Fruit fly (Drosophila melanogaster) whole organism, embryonic: ENCODE measurements around the gene CG33341.
A peak's percentile ranks its signal among the peaks of the same experiment; 100 is the strongest.

ENCODE experiments used
- Adf1 ChIP-seq: fragments of 200-800 bp; sonication (Bioruptor generic); IDR thresholded peaks from 2 replicates; pipeline ENCODE4 v1.3.6; 2022; ENCODE audit warnings: missing biosample characterization, missing genetic modification characterization
- Aef1 ChIP-seq: fragments of 200-800 bp; sonication (Bioruptor generic); IDR thresholded peaks from 3 replicates; pipeline ENCODE4 v1.3.6; 2022; ENCODE audit warnings: missing biosample characterization, missing genetic modification characterization
- CG10267 ChIP-seq: fragments of 200-800 bp; sonication (Bioruptor generic); optimal IDR thresholded peaks from 2 replicates; lab custom pipeline; 2018; ENCODE audit warnings: missing biosample characterization, mild to moderate bottlenecking, missing genetic modification characterization, moderate library complexity
- CG10321 ChIP-seq: fragments of 200-800 bp; sonication (Bioruptor generic); IDR thresholded peaks from 2 replicates; pipeline ENCODE4 v1.3.6; 2022; ENCODE audit warnings: missing biosample characterization, missing genetic modification characterization
- CG10959 ChIP-seq: fragments of 200-800 bp; sonication (Bioruptor generic); IDR thresholded peaks from 2 replicates; pipeline ENCODE4 v1.3.6; 2022; ENCODE audit warnings: missing biosample characterization, missing genetic modification characterization
- CG12104 ChIP-seq: fragments of 200-800 bp; sonication (Bioruptor generic); optimal IDR thresholded peaks from 3 replicates; lab custom pipeline; 2016; ENCODE audit warnings: missing biosample characterization, missing genetic modification characterization
- CG13775 ChIP-seq: fragments of 200-800 bp; sonication (Bioruptor generic); optimal IDR thresholded peaks from 3 replicates; lab custom pipeline; 2017; ENCODE audit warnings: missing biosample characterization, mild to moderate bottlenecking, missing genetic modification characterization
- CG14441 ChIP-seq: fragments of 200-800 bp; sonication (Bioruptor generic); IDR thresholded peaks from 2 replicates; pipeline ENCODE4 v1.3.6; 2022; ENCODE audit warnings: missing biosample characterization, missing genetic modification characterization
- CG17385 ChIP-seq: fragments of 200-800 bp; sonication (Bioruptor generic); optimal IDR thresholded peaks from 3 replicates; lab custom pipeline; 2018; ENCODE audit warnings: missing biosample characterization, mild to moderate bottlenecking, missing genetic modification characterization
- CG17568 ChIP-seq: fragments of 200-800 bp; sonication (Bioruptor generic); optimal IDR thresholded peaks from 2 replicates; lab custom pipeline; 2018; ENCODE audit warnings: missing biosample characterization, mild to moderate bottlenecking, missing genetic modification characterization, moderate library complexity
- CG17912 ChIP-seq: fragments of 200-800 bp; sonication (Bioruptor generic); optimal IDR thresholded peaks from 2 replicates; lab custom pipeline; 2018; ENCODE audit warnings: missing biosample characterization, mild to moderate bottlenecking, missing genetic modification characterization
- CG2129 ChIP-seq: fragments of 200-800 bp; sonication (Bioruptor generic); IDR thresholded peaks from 2 replicates; pipeline ENCODE4 v1.3.6; 2022; ENCODE audit warnings: missing biosample characterization, missing genetic modification characterization; ENCODE audit not compliant: partially characterized antibody
- CG2712 ChIP-seq: fragments of 200-800 bp; optimal IDR thresholded peaks from 3 replicates; lab custom pipeline; 2019; ENCODE audit warnings: missing biosample characterization, mild to moderate bottlenecking, missing genetic modification characterization, moderate library complexity
- CG3065 ChIP-seq: fragments of 200-800 bp; sonication (Bioruptor generic); optimal IDR thresholded peaks from 2 replicates; lab custom pipeline; 2016; ENCODE audit warnings: missing biosample characterization, missing genetic modification characterization
- CG3407 ChIP-seq: fragments of 200-800 bp; sonication (Bioruptor generic); optimal IDR thresholded peaks from 2 replicates; lab custom pipeline; 2018; ENCODE audit warnings: missing biosample characterization, mild to moderate bottlenecking, missing genetic modification characterization
- CG34376 ChIP-seq: fragments of 200-800 bp; sonication (Bioruptor generic); optimal IDR thresholded peaks from 2 replicates; lab custom pipeline; 2018; ENCODE audit warnings: missing biosample characterization, mild to moderate bottlenecking, missing genetic modification characterization
- CG4282 ChIP-seq: fragments of 200-800 bp; sonication (Bioruptor generic); optimal IDR thresholded peaks from 2 replicates; lab custom pipeline; 2016; ENCODE audit warnings: missing biosample characterization, missing genetic modification characterization
- CG6272 ChIP-seq: fragments of 200-800 bp; sonication (Bioruptor generic); IDR thresholded peaks from 2 replicates; pipeline ENCODE4 v1.3.6; 2022; ENCODE audit warnings: missing biosample characterization, missing genetic modification characterization
- CG9727 ChIP-seq: fragments of 200-800 bp; sonication (Bioruptor generic); optimal IDR thresholded peaks from 3 replicates; lab custom pipeline; 2017; ENCODE audit warnings: missing biosample characterization, mild to moderate bottlenecking, missing genetic modification characterization
- Chrac-16 ChIP-seq: fragments of 200-800 bp; sonication (Bioruptor generic); optimal IDR thresholded peaks from 3 replicates; lab custom pipeline; 2016; ENCODE audit warnings: missing biosample characterization, missing genetic modification characterization
- CkIIα-i1 ChIP-seq: fragments of 200-800 bp; sonication (Bioruptor generic); IDR thresholded peaks from 2 replicates; pipeline ENCODE4 v1.3.6; 2022; ENCODE audit warnings: missing biosample characterization, missing genetic modification characterization
- Dll ChIP-seq: fragments of 200-800 bp; sonication (Bioruptor generic); IDR thresholded peaks from 4 replicates; pipeline ENCODE4 v1.3.6; 2022; ENCODE audit warnings: missing biosample characterization, missing genetic modification characterization; ENCODE audit not compliant: partially characterized antibody
- Ets65A ChIP-seq: fragments of 200-800 bp; sonication (Bioruptor generic); peaks from one replicate; lab custom pipeline; 2016; ENCODE audit warnings: missing biosample characterization, missing genetic modification characterization
- Hmr ChIP-seq: fragments of 200-800 bp; sonication (Bioruptor generic); optimal IDR thresholded peaks from 3 replicates; lab custom pipeline; 2017; ENCODE audit warnings: mild to moderate bottlenecking, missing biosample characterization, missing genetic modification reagents, missing genetic modification characterization
- Lim3 ChIP-seq: fragments of 200-800 bp; sonication (Bioruptor generic); IDR thresholded peaks from 2 replicates; pipeline ENCODE4 v1.3.6; 2022; ENCODE audit warnings: missing biosample characterization, missing genetic modification characterization
- Max ChIP-seq: fragments of 200-800 bp; sonication (Bioruptor generic); optimal IDR thresholded peaks from 2 replicates; lab custom pipeline; 2016; ENCODE audit warnings: missing biosample characterization, mild to moderate bottlenecking, missing genetic modification characterization
- Med ChIP-seq: fragments of 200-800 bp; sonication (Bioruptor generic); peaks from one replicate; lab custom pipeline; 2016; ENCODE audit warnings: missing biosample characterization, missing genetic modification characterization, mild to moderate bottlenecking, inconsistent platforms, moderate library complexity
- Ptx1 ChIP-seq: fragments of 200-800 bp; sonication (Bioruptor generic); IDR thresholded peaks from 2 replicates; pipeline ENCODE4 v1.3.6; 2022; ENCODE audit warnings: missing biosample characterization, missing genetic modification characterization
- Xrp1 ChIP-seq: fragments of 200-800 bp; sonication (Bioruptor generic); IDR thresholded peaks from 2 replicates; pipeline ENCODE4 v1.3.6; 2022; ENCODE audit warnings: missing biosample characterization, missing genetic modification characterization
- bowl ChIP-seq: fragments of 200-800 bp; sonication (Bioruptor generic); IDR thresholded peaks from 2 replicates; pipeline ENCODE4 v1.3.6; 2022; ENCODE audit warnings: missing biosample characterization, missing genetic modification characterization
- croc ChIP-seq: fragments of 200-800 bp; sonication (Bioruptor generic); conservative IDR thresholded peaks from 3 replicates; pipeline ENCODE4 v1.3.6; 2022; ENCODE audit warnings: missing biosample characterization, missing genetic modification characterization
- dysf ChIP-seq: fragments of 200-800 bp; sonication (Bioruptor generic); IDR thresholded peaks from 3 replicates; pipeline ENCODE4 v1.3.6; 2022; ENCODE audit warnings: missing biosample characterization, missing genetic modification characterization
- exex ChIP-seq: fragments of 200-800 bp; sonication (Bioruptor generic); optimal IDR thresholded peaks from 4 replicates; lab custom pipeline; 2018; ENCODE audit warnings: missing biosample characterization, mild to moderate bottlenecking, missing genetic modification characterization, moderate library complexity
- gcm ChIP-seq: fragments of 200-800 bp; sonication (Bioruptor generic); optimal IDR thresholded peaks from 2 replicates; lab custom pipeline; 2019; ENCODE audit warnings: missing biosample characterization, mild to moderate bottlenecking, missing genetic modification characterization, moderate library complexity
- gfzf ChIP-seq: fragments of 200-800 bp; sonication (Bioruptor generic); optimal IDR thresholded peaks from 2 replicates; lab custom pipeline; 2016; ENCODE audit warnings: missing biosample characterization, mild to moderate bottlenecking, missing genetic modification characterization, moderate library complexity
- hb ChIP-seq: fragments of 200-800 bp; sonication (Bioruptor generic); IDR thresholded peaks from 3 replicates; pipeline ENCODE4 v1.3.6; 2022; ENCODE audit warnings: missing biosample characterization, missing genetic modification characterization; ENCODE audit not compliant: partially characterized antibody
- luna ChIP-seq: fragments of 200-800 bp; sonication (Bioruptor generic); optimal IDR thresholded peaks from 2 replicates; lab custom pipeline; 2016; ENCODE audit warnings: missing biosample characterization, missing genetic modification characterization
- maf-S ChIP-seq: fragments of 200-800 bp; sonication (Bioruptor generic); optimal IDR thresholded peaks from 2 replicates; lab custom pipeline; 2016; ENCODE audit warnings: missing biosample characterization, missing genetic modification characterization
- nom ChIP-seq: fragments of 200-800 bp; sonication (Bioruptor generic); optimal IDR thresholded peaks from 2 replicates; lab custom pipeline; 2017; ENCODE audit warnings: missing biosample characterization, missing genetic modification characterization, mild to moderate bottlenecking, moderate library complexity, missing genetic modification reagents
- onecut ChIP-seq: fragments of 200-800 bp; sonication (Bioruptor generic); IDR thresholded peaks from 2 replicates; pipeline ENCODE4 v1.3.6; 2022; ENCODE audit warnings: missing biosample characterization, missing genetic modification characterization
- otp ChIP-seq: fragments of 200-800 bp; sonication (Bioruptor generic); IDR thresholded peaks from 3 replicates; pipeline ENCODE4, ENCODE4 v1.3.6; 2022; ENCODE audit warnings: missing biosample characterization, missing genetic modification characterization
- pita ChIP-seq: fragments of 200-800 bp; sonication (Bioruptor generic); optimal IDR thresholded peaks from 2 replicates; lab custom pipeline; 2017; ENCODE audit warnings: missing biosample characterization, mild to moderate bottlenecking, missing genetic modification characterization
- pum ChIP-seq: fragments of 200-800 bp; sonication (Bioruptor generic); optimal IDR thresholded peaks from 2 replicates; lab custom pipeline; 2016; ENCODE audit warnings: missing biosample characterization, missing genetic modification characterization
- salm ChIP-seq: fragments of 200-800 bp; sonication (Bioruptor generic); optimal IDR thresholded peaks from 2 replicates; lab custom pipeline; 2018; ENCODE audit warnings: missing biosample characterization, mild to moderate bottlenecking, missing genetic modification characterization
- sima ChIP-seq: fragments of 200-800 bp; sonication (Bioruptor generic); optimal IDR thresholded peaks from 2 replicates; lab custom pipeline; 2016; ENCODE audit warnings: missing biosample characterization, missing genetic modification characterization
- sob ChIP-seq: fragments of 200-800 bp; sonication (Bioruptor generic); IDR thresholded peaks from 2 replicates; pipeline ENCODE4 v1.3.6; 2022; ENCODE audit warnings: missing biosample characterization, missing genetic modification characterization
- stwl ChIP-seq: fragments of 200-800 bp; sonication (Bioruptor generic); optimal IDR thresholded peaks from 3 replicates; lab custom pipeline; 2018; ENCODE audit warnings: missing biosample characterization, mild to moderate bottlenecking, missing genetic modification characterization, moderate library complexity
- tio ChIP-seq: fragments of 200-800 bp; sonication (Bioruptor generic); optimal IDR thresholded peaks from 2 replicates; lab custom pipeline; 2017; ENCODE audit warnings: missing biosample characterization, missing genetic modification characterization, inconsistent platforms
- trh ChIP-seq: fragments of 200-800 bp; sonication (Bioruptor generic); optimal IDR thresholded peaks from 2 replicates; lab custom pipeline; 2016; ENCODE audit warnings: missing biosample characterization, missing genetic modification characterization
- tx ChIP-seq: fragments of 200-800 bp; sonication (Bioruptor generic); optimal IDR thresholded peaks from 2 replicates; lab custom pipeline; 2016; ENCODE audit warnings: missing biosample characterization, missing genetic modification characterization
- vvl ChIP-seq: fragments of 200-800 bp; sonication (Bioruptor generic); IDR thresholded peaks from 2 replicates; pipeline ENCODE4 v1.3.6; 2022; ENCODE audit warnings: missing biosample characterization, missing genetic modification characterization
- zen ChIP-seq: fragments of 200-800 bp; sonication (Bioruptor generic); optimal IDR thresholded peaks from 3 replicates; lab custom pipeline; 2018; ENCODE audit warnings: missing biosample characterization, mild to moderate bottlenecking, missing genetic modification characterization, moderate library complexity

CG33341 gene

dm6 chr3R:24320342-24320711, 47.8 kb upstream of the CG33341 start (continued):
- TF ChIP-seq CG10321, result peak; percentile 97
- TF ChIP-seq Dll (GFP tag; lab: Robert Waterston, UW), result peak; percentile 66; the same call in 3 of the 4 replicates
- TF ChIP-seq CG3407 (GFP tag; lab: Kevin White, UChicago), result no peak
- TF ChIP-seq CG17912 (GFP tag; lab: Kevin White, UChicago), result peak; percentile 25
- no peak for TF ChIP-seq luna (GFP tag; lab: Kevin White, UChicago)
- 0 out of 2 replicates have a peak, but pooled peaks have one; percentile 13 for TF ChIP-seq Adf1
- TF ChIP-seq gfzf, result peak; percentile 13
- TF ChIP-seq stwl (tag; lab: Kevin White, UChicago), result no peak
- no peak for TF ChIP-seq nom (GFP tag; lab: Kevin White, UChicago)
- no peak for TF ChIP-seq CG9727 (GFP tag; lab: Kevin White, UChicago)
- TF ChIP-seq gcm (GFP tag; lab: Kevin White, UChicago), result no peak
- TF ChIP-seq Ptx1 (GFP tag; lab: Robert Waterston, UW), result no peak
- TF ChIP-seq sima (GFP tag; lab: Kevin White, UChicago), result no peak
- TF ChIP-seq CG4282 (GFP tag; lab: Kevin White, UChicago), result no peak
- no peak for TF ChIP-seq bowl
- no peak for TF ChIP-seq sob (GFP tag; lab: Robert Waterston, UW)
- TF ChIP-seq CG17385, result no peak
- TF ChIP-seq CkIIα-i1 (GFP tag; lab: Robert Waterston, UW), result no peak
- no peak for TF ChIP-seq tx (GFP tag; lab: Kevin White, UChicago)
- TF ChIP-seq CG2712 (tag; lab: Kevin White, UChicago), result no peak
- TF ChIP-seq hb (GFP tag; lab: Robert Waterston, UW), result peak; percentile 59; the same call in 1 of the 3 replicates
- TF ChIP-seq Chrac-16, result no peak
- 0 out of 3 replicates have a peak, but pooled peaks have one; percentile 30 for TF ChIP-seq otp (GFP tag; lab: Robert Waterston, UW)
- TF ChIP-seq Med, result peak; percentile 76
- TF ChIP-seq Hmr (GFP tag; lab: Kevin White, UChicago), result no peak
- no peak for TF ChIP-seq trh (GFP tag; lab: Kevin White, UChicago)
- TF ChIP-seq zen (tag; lab: Kevin White, UChicago), result peak; percentile 2
- 0 out of 2 replicates have a peak, but pooled peaks have one; percentile 23 for TF ChIP-seq Xrp1 (GFP tag; lab: Robert Waterston, UW)
- TF ChIP-seq CG10959 (GFP tag; lab: Robert Waterston, UW), result no peak
- TF ChIP-seq CG14441, result no peak
- no peak for TF ChIP-seq Max
- no peak for TF ChIP-seq exex (tag; lab: Kevin White, UChicago)
- no peak for TF ChIP-seq salm (tag; lab: Kevin White, UChicago)
- no peak for TF ChIP-seq Lim3 (GFP tag; lab: Robert Waterston, UW)
- TF ChIP-seq CG12104, result no peak
- TF ChIP-seq CG10267 (tag; lab: Kevin White, UChicago), result no peak
- TF ChIP-seq tio, result no peak
- no peak for TF ChIP-seq pita (GFP tag; lab: Kevin White, UChicago)
- TF ChIP-seq CG17568 (GFP tag; lab: Kevin White, UChicago), result no peak
- no peak for TF ChIP-seq CG3065 (GFP tag; lab: Kevin White, UChicago)
- no peak for TF ChIP-seq pum (GFP tag; lab: Kevin White, UChicago)
- TF ChIP-seq CG2129 (GFP tag; lab: Robert Waterston, UW), result peak; percentile 43; the same call in 1 of the 2 replicates
- no peak for TF ChIP-seq dysf (GFP tag; lab: Robert Waterston, UW)
- no peak for TF ChIP-seq croc
- TF ChIP-seq CG13775 (GFP tag; lab: Kevin White, UChicago), result no peak
- TF ChIP-seq vvl (GFP tag; lab: Robert Waterston, UW), result peak; percentile 72
- TF ChIP-seq maf-S (GFP tag; lab: Kevin White, UChicago), result no peak
- peak; percentile 45; the same call in 1 of the 2 replicates for TF ChIP-seq onecut (GFP tag; lab: Robert Waterston, UW)
- no peak for TF ChIP-seq Aef1
- TF ChIP-seq CG6272 (GFP tag; lab: Robert Waterston, UW), result no peak
- TF ChIP-seq CG34376 (GFP tag; lab: Kevin White, UChicago), result peak; percentile 10
- TF ChIP-seq Ets65A (GFP tag; lab: Kevin White, UChicago), result no peak
